Worm (Caenorhabditis elegans): ENCODE measurements around the gene ZC204.12.

Gene ZC204.12

ce11 chrII:1651804-1652203, 5.3 kb downstream of the ZC204.12 start, which contains the start of gene fbxb-16:
TSS of gene fbxb-16 (minus strand) at chrII:1651904.
- TF ChIP-seq mxl-2 (GFP tag; conservative IDR thresholded peaks at IDR 0.05) (no peak), Y5F2A.4 (GFP tag; optimal IDR thresholded peaks at IDR 0.05) (no peak), attf-4 (tag; optimal IDR thresholded peaks at IDR 0.05) (no peak), nhr-28 (tag; optimal IDR thresholded peaks at IDR 0.05) (no peak), Y48G9A.11 (GFP tag; IDR thresholded peaks at IDR 0.05) (no peak), nhr-10 (tag; optimal IDR thresholded peaks at IDR 0.05) (no peak), skn-1 (tag; optimal IDR thresholded peaks at IDR 0.05) (no peak), nhr-237 (tag; optimal IDR thresholded peaks at IDR 0.05) (no peak), lin-13 (GFP tag; optimal IDR thresholded peaks at IDR 0.05) (no peak), nhr-48 (tag; optimal IDR thresholded peaks at IDR 0.05) (no peak), rbr-2 (tag; optimal IDR thresholded peaks at IDR 0.05) (no peak), nhr-25 (tag; optimal IDR thresholded peaks at IDR 0.05; ENCODE audit: borderline replicate concordance, insufficient read depth) (no peak), lin-15B (tag; optimal IDR thresholded peaks at IDR 0.05) (no peak), tra-1 (GFP tag; IDR thresholded peaks at IDR 0.05) (no peak), ztf-11 (tag; optimal IDR thresholded peaks at IDR 0.05) (no peak), hif-1 (tag; optimal IDR thresholded peaks at IDR 0.05) (no peak), zip-2 (tag; optimal IDR thresholded peaks at IDR 0.05) (no peak)

- no peak for TF ChIP-seq nhr-42 (GFP tag; IDR thresholded peaks at IDR 0.05)
- no peak for TF ChIP-seq dmd-6 (GFP tag; IDR thresholded peaks at IDR 0.05)
- no peak for TF ChIP-seq dve-1 (tag; optimal IDR thresholded peaks at IDR 0.05; ENCODE audit: insufficient read depth)
- no peak for TF ChIP-seq lin-13 (GFP tag; optimal IDR thresholded peaks at IDR 0.05)
- no peak for TF ChIP-seq lin-1 (GFP tag; IDR thresholded peaks at IDR 0.05)
- no peak for TF ChIP-seq unc-39 (tag; optimal IDR thresholded peaks at IDR 0.05)
- TF ChIP-seq F44E2.7 (GFP tag; IDR thresholded peaks at IDR 0.05): no peak
- TF ChIP-seq nhr-10 (tag; optimal IDR thresholded peaks at IDR 0.05): no peak
- TF ChIP-seq nhr-77 (tag; optimal IDR thresholded peaks at IDR 0.05): no peak
- TF ChIP-seq ztf-11 (tag; optimal IDR thresholded peaks at IDR 0.05): no peak
- no peak for TF ChIP-seq tag-97 (GFP tag; IDR thresholded peaks at IDR 0.05)
- no peak for TF ChIP-seq lin-15B (tag; optimal IDR thresholded peaks at IDR 0.05)
- no peak for TF ChIP-seq snpc-4 (tag; optimal IDR thresholded peaks at IDR 0.05)
- TF ChIP-seq ceh-44 (GFP tag; IDR thresholded peaks at IDR 0.05): no peak
- no peak for TF ChIP-seq F10B5.3 (tag; optimal IDR thresholded peaks at IDR 0.05)
- TF ChIP-seq nhr-25 (tag; optimal IDR thresholded peaks at IDR 0.05; ENCODE audit: borderline replicate concordance, insufficient read depth): no peak
These were observed 6.6 kb downstream of the ZC204.12 start, which contains the start of gene fbxb-20 for ce11 chrII:1650502-1650901. TSS of gene fbxb-20 (minus strand) at chrII:1650602.

ce11 chrII:1648768-1649167, 8.3 kb downstream of the ZC204.12 start, which contains the start of gene fbxb-21:
TSS of gene fbxb-21 (minus strand) at chrII:1648868.
- no peak for TF ChIP-seq nhr-6 (tag; optimal IDR thresholded peaks at IDR 0.05)
- TF ChIP-seq hmg-1.1 (GFP tag; IDR thresholded peaks at IDR 0.05): no peak

ce11 chrII:1646199-1646598, 10.9 kb downstream of the ZC204.12 start, which contains the start of gene ZC204.17:
TSS of gene ZC204.17 (minus strand) at chrII:1646299.
- no peak for TF ChIP-seq aha-1 (tag)
- no peak for TF ChIP-seq nhr-11 (tag; optimal IDR thresholded peaks at IDR 0.05)
- no peak for TF ChIP-seq nhr-6 (tag; optimal IDR thresholded peaks at IDR 0.05)
- no peak for TF ChIP-seq F37D6.2 (tag; optimal IDR thresholded peaks at IDR 0.05)
- no peak for TF ChIP-seq ceh-44 (GFP tag; IDR thresholded peaks at IDR 0.05)
- TF ChIP-seq sdz-12 (GFP tag; optimal IDR thresholded peaks at IDR 0.05): no peak
- TF ChIP-seq mxl-2 (GFP tag; conservative IDR thresholded peaks at IDR 0.05): no peak
- no peak for TF ChIP-seq Y105C5A.15 (GFP tag; IDR thresholded peaks at IDR 0.05)
- TF ChIP-seq ztf-11 (tag; optimal IDR thresholded peaks at IDR 0.05): no peak
- TF ChIP-seq hlh-30 (tag; optimal IDR thresholded peaks at IDR 0.05; ENCODE audit: insufficient read depth): no peak
- no peak for TF ChIP-seq ztf-7 (tag; optimal IDR thresholded peaks at IDR 0.05)
- TF ChIP-seq D1046.2 (GFP tag; IDR thresholded peaks at IDR 0.05): no peak
- no peak for TF ChIP-seq madf-9 (GFP tag; conservative IDR thresholded peaks at IDR 0.05)
- TF ChIP-seq duxl-1 (tag; optimal IDR thresholded peaks at IDR 0.05; ENCODE audit: poor library complexity): no peak
- TF ChIP-seq unc-62 (GFP tag; optimal IDR thresholded peaks at IDR 0.05 in 1 of 2): no peak
- TF ChIP-seq unc-62 (tag; optimal IDR thresholded peaks at IDR 0.05): no peak
- no peak for TF ChIP-seq lir-3 (tag; optimal IDR thresholded peaks at IDR 0.05)
- no peak for TF ChIP-seq Y75B8A.6 (GFP tag; IDR thresholded peaks at IDR 0.05)
- TF ChIP-seq unc-39 (tag; optimal IDR thresholded peaks at IDR 0.05): no peak
